Worm (Caenorhabditis elegans) whole organism, L4/young adult: ENCODE measurements around the gene irld-56.

Source experiments
- W03F9.2 ChIP-seq: fragments of 150-350 bp; optimal IDR thresholded peaks from 2 replicates; lab custom pipeline; 2014; ENCODE audit warnings: missing biosample characterization, missing genetic modification characterization
- dao-5 ChIP-seq: sonication (generic microtip); optimal IDR thresholded peaks from 2 replicates; lab custom pipeline; 2016; ENCODE audit warnings: missing genotype, missing genetic modification characterization, moderate library complexity, missing compliant biosample characterization
- him-1 ChIP-seq: sonication (generic microtip); optimal IDR thresholded peaks from 2 replicates; lab custom pipeline; 2016; ENCODE audit warnings: missing genotype, missing genetic modification reagents, missing genetic modification characterization, missing compliant biosample characterization

DNA sequence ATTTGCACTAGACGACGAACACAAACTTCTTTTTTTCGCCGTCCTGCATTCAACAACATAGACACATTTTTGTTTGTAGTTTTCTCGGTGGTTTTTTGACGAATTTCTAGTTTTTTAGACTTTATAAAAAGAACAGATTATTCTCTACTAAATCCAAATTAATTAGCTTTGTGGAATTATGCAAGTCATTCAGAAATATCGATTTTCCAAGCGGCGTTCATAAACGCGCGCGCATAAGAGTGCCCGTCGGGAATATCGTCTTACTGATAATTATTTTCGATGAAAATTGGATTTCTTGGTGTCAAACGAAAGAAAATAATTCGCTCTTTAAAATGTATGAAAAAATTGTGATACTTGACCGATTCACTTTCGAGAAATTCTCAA is 14.8 kb upstream of the irld-56 start:
- TF ChIP-seq him-1 (tag; lab: Kevin White, UChicago) (no peak), W03F9.2 (tag; lab: Kevin White, UChicago) (no peak), dao-5 (no peak)
